Worm (Caenorhabditis elegans) whole organism, mixed stage, embryonic: ENCODE results near the gene T25B9.12.

Experiments used
- blmp-1 ChIP-seq: fragments of 150-350 bp; optimal IDR thresholded peaks from 2 replicates; lab custom pipeline; 2014; ENCODE audit warnings: missing biosample characterization, missing genetic modification characterization
- ceh-83 ChIP-seq: fragments of 200-800 bp; sonication (Bioruptor generic); optimal IDR thresholded peaks from 2 replicates; lab custom pipeline; 2018; ENCODE audit warnings: mild to moderate bottlenecking, missing genetic modification characterization, missing compliant biosample characterization
- lin-13 ChIP-seq: fragments of 150-350 bp; optimal IDR thresholded peaks from 2 replicates; lab custom pipeline; 2014; ENCODE audit warnings: missing biosample characterization, missing genetic modification characterization
- pha-4 ChIP-seq: fragments of 150-350 bp; optimal IDR thresholded peaks from 2 replicates; lab custom pipeline; 2018; ENCODE audit warnings: missing biosample characterization, missing genetic modification reagents, missing genetic modification characterization
- unc-62 ChIP-seq: fragments of 150-350 bp; optimal IDR thresholded peaks from 2 replicates; lab custom pipeline; 2014; ENCODE audit warnings: missing biosample characterization, missing genetic modification reagents, missing genetic modification characterization

ce11 chrIV:10768146-10768636 is 3.0 kb downstream of the T25B9.12 start, which contains the start of gene T25B9.8:
- no peak for TF ChIP-seq lin-13 (tag; lab: Kevin White, UChicago)
- TF ChIP-seq ceh-83 (GFP tag; lab: Kevin White, UChicago), result no peak
- no peak for TF ChIP-seq unc-62 (GFP tag; lab: Kevin White, UChicago)
- no peak for TF ChIP-seq pha-4
- no peak for TF ChIP-seq blmp-1 (tag; lab: Kevin White, UChicago)
